Fruit fly (Drosophila melanogaster): ENCODE measurements around the gene lqfR.

lqfR gene

DNA sequence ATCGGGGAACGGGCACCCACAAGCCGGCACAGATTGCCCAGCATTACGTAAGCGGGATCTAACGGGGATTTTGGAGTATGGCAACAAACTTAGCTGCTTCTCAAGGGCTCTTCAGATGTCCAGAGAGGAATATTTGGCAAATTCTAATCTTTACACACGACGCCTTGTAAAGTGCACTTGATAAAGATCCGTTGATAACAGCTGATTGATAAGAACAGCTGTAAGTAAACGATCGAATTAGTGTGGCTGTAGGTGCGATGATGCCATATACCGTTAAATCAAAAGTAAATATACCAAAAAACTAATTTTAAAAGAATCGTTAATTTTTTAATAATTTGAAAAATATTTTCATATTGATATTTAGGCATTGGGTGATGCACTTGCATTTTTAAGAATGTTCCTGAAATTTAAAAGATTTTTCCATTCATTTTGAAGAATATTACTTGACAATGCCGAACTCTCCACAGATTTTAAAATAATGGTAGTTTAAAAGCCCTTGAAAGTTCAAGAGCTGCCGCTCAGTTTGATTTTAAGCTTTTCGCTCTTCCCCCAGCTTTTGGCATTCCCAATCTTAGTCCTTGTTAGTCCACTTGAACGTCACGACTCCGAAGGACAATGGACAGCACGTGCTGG is 57.0 kb downstream of the lqfR start, which contains the start of the genes CG5377 and Nrx-1:
Gene CG5377, minus strand, starts transcription at position 219 of the 633 bp plus-strand sequence.
Gene Nrx-1, plus strand, starts transcription at position 574 of the 633 bp plus-strand sequence.
- TF ChIP-seq svp (GFP tag) (peak; percentile 67), CG6808 (GFP tag; optimal IDR thresholded peaks at IDR 0.05) (no peak), lz (GFP tag; optimal IDR thresholded peaks at IDR 0.05) (no peak), Eip75B (GFP tag; optimal IDR thresholded peaks at IDR 0.05) (no peak), achi (GFP tag; optimal IDR thresholded peaks at IDR 0.05) (no peak), Met (GFP tag; optimal IDR thresholded peaks at IDR 0.05) (no peak), CG3919 (GFP tag; optimal IDR thresholded peaks at IDR 0.05) (no peak), vri (GFP tag; optimal IDR thresholded peaks at IDR 0.05) (peak; percentile 43), CG8119 (GFP tag; IDR thresholded peaks at IDR 0.05) (no peak), salr (GFP tag; optimal IDR thresholded peaks at IDR 0.05) (no peak), CG32006 (GFP tag; optimal IDR thresholded peaks at IDR 0.05) (no peak)
